Fruit fly (Drosophila melanogaster): ENCODE measurements around the gene Dph4.

The Dph4 gene

DNA sequence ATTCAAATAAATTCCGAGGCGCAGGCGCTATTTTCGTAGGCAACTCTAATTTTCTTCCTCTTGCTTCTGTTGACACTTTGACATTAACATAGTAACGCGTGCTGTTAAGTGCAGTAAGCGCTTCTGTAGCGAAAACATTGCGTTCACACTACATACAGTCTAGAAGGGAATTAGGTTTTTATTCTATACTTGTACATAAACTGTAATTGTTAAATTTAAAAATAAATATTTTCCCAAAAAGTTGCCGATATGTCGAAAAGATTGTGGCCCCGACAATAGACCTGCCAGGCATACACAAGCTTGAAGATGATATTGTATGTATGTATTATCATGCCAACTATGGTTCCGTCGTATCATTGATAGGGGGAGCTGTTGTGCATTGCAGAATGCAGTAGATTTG, 17.4 kb downstream of the Dph4 start, which contains the start of gene asl (continued):
- TF ChIP-seq Sox100B (GFP tag; optimal IDR thresholded peaks at IDR 0.05): no peak
- 0 out of 2 replicates have a peak, but pooled peaks have one; percentile 21 for TF ChIP-seq Awh (GFP tag; IDR thresholded peaks at IDR 0.05)
- TF ChIP-seq CG2199 (GFP tag; IDR thresholded peaks at IDR 0.05): 0 out of 3 replicates have a peak, but pooled peaks have one; percentile 20
- TF ChIP-seq CG4404 (GFP tag; IDR thresholded peaks at IDR 0.05): no peak
- TF ChIP-seq D19B (GFP tag; optimal IDR thresholded peaks at IDR 0.05): no peak
- peak; percentile 2 for TF ChIP-seq Tbp (GFP tag; optimal IDR thresholded peaks at IDR 0.05)
- TF ChIP-seq chn (GFP tag; optimal IDR thresholded peaks at IDR 0.05): peak; percentile 76
- TF ChIP-seq Taf1 (GFP tag; IDR thresholded peaks at IDR 0.05): no peak
- TF ChIP-seq CG10321 (GFP tag; IDR thresholded peaks at IDR 0.05): no peak
- TF ChIP-seq CG31388 (GFP tag; optimal IDR thresholded peaks at IDR 0.05): no peak
- TF ChIP-seq CG7987 (GFP tag; optimal IDR thresholded peaks at IDR 0.05): peak; percentile 38
- TF ChIP-seq CrebB (tag; optimal IDR thresholded peaks at IDR 0.05): peak; percentile 33
- TF ChIP-seq PHDP (tag; optimal IDR thresholded peaks at IDR 0.05): peak; percentile 63
- no peak for TF ChIP-seq H2.0 (GFP tag; IDR thresholded peaks at IDR 0.05)
- TF ChIP-seq CG4730 (GFP tag; IDR thresholded peaks at IDR 0.05): 0 out of 2 replicates have a peak, but pooled peaks have one; percentile 6
- no peak for TF ChIP-seq lab (GFP tag; optimal IDR thresholded peaks at IDR 0.05)
- 0 out of 3 replicates have a peak, but pooled peaks have one; percentile 33 for TF ChIP-seq otp (GFP tag; IDR thresholded peaks at IDR 0.05)
- TF ChIP-seq Vsx1 (GFP tag; optimal IDR thresholded peaks at IDR 0.05): no peak
- no peak for TF ChIP-seq bigmax (GFP tag; optimal IDR thresholded peaks at IDR 0.05)
- TF ChIP-seq emc (GFP tag; optimal IDR thresholded peaks at IDR 0.05): peak; percentile 7
- TF ChIP-seq caup (GFP tag; optimal IDR thresholded peaks at IDR 0.05; ENCODE audit: severe bottlenecking): peak; percentile 54
- TF ChIP-seq CG13894 (tag; optimal IDR thresholded peaks at IDR 0.05): peak; percentile 68
- no peak for TF ChIP-seq tio (GFP tag; optimal IDR thresholded peaks at IDR 0.05)
- TF ChIP-seq gcm2 (GFP tag; optimal IDR thresholded peaks at IDR 0.05): no peak
- peak; percentile 33 for TF ChIP-seq CG7556 (GFP tag; optimal IDR thresholded peaks at IDR 0.05)
- TF ChIP-seq CG17328 (GFP tag; IDR thresholded peaks at IDR 0.05): peak; percentile 57
- TF ChIP-seq inv (GFP tag; IDR thresholded peaks at IDR 0.05; ENCODE audit: partially characterized antibody): no peak
- TF ChIP-seq sim (GFP tag; IDR thresholded peaks at IDR 0.05): no peak
- no peak for TF ChIP-seq Nf-YA (GFP tag; IDR thresholded peaks at IDR 0.05)
- TF ChIP-seq NfI (GFP tag; optimal IDR thresholded peaks at IDR 0.05): peak; percentile 71
- no peak for TF ChIP-seq HHEX (GFP tag; optimal IDR thresholded peaks at IDR 0.05)
- TF ChIP-seq trem (tag; optimal IDR thresholded peaks at IDR 0.05): peak; percentile 82
- no peak for TF ChIP-seq br (optimal IDR thresholded peaks at IDR 0.05)
- no peak for TF ChIP-seq p53 (GFP tag; optimal IDR thresholded peaks at IDR 0.05)
- TF ChIP-seq Aef1 (GFP tag; IDR thresholded peaks at IDR 0.05): no peak; the same call in 2 of the 3 replicates
- peak; percentile 65; the same call in 1 of the 3 replicates for TF ChIP-seq ken (GFP tag; IDR thresholded peaks at IDR 0.05)
- TF ChIP-seq dysf (GFP tag; IDR thresholded peaks at IDR 0.05): peak; percentile 76
- 0 out of 4 replicates have a peak, but pooled peaks have one; percentile 58 for TF ChIP-seq chinmo (GFP tag; IDR thresholded peaks at IDR 0.05; ENCODE audit: partially characterized antibody)
- TF ChIP-seq D19A (tag; optimal IDR thresholded peaks at IDR 0.05): peak; percentile 60
- peak; percentile 41 for TF ChIP-seq cg (GFP tag; optimal IDR thresholded peaks at IDR 0.05)
- no peak; the same call in 1 of the 2 replicates for TF ChIP-seq CG31441 (GFP tag; IDR thresholded peaks at IDR 0.05)
- TF ChIP-seq CG10979 (tag; optimal IDR thresholded peaks at IDR 0.05): peak; percentile 58
- TF ChIP-seq MBD-R2 (GFP tag; IDR thresholded peaks at IDR 0.05): peak; percentile 86
- peak; percentile 57; the same call in 1 of the 3 replicates for TF ChIP-seq Dbx (GFP tag; IDR thresholded peaks at IDR 0.05)
- peak; percentile 58; the same call in 1 of the 2 replicates for TF ChIP-seq CG14441 (GFP tag; IDR thresholded peaks at IDR 0.05)
- peak; percentile 41 for TF ChIP-seq lbe (GFP tag; optimal IDR thresholded peaks at IDR 0.05)
- TF ChIP-seq CG15696 (tag; optimal IDR thresholded peaks at IDR 0.05): peak; percentile 71
- TF ChIP-seq tx (GFP tag; optimal IDR thresholded peaks at IDR 0.05): peak; percentile 35
- TF ChIP-seq wor (GFP tag; IDR thresholded peaks at IDR 0.05): no peak
- no peak for TF ChIP-seq CG7839 (tag; optimal IDR thresholded peaks at IDR 0.05)
- peak; percentile 31; the same call in 1 of the 2 replicates for TF ChIP-seq al (GFP tag; IDR thresholded peaks at IDR 0.05)
